Fruit fly (Drosophila melanogaster) whole organism, embryonic: ENCODE results near the gene Art9.

Experiments used
- Antp ChIP-seq: fragments of 200-800 bp; sonication (Bioruptor generic); optimal IDR thresholded peaks from 3 replicates; lab custom pipeline; 2016; ENCODE audit warnings: missing biosample characterization, missing genetic modification characterization
- Asciz ChIP-seq: fragments of 200-800 bp; sonication (Bioruptor generic); optimal IDR thresholded peaks from 2 replicates; lab custom pipeline; 2017; ENCODE audit warnings: missing biosample characterization, mild to moderate bottlenecking, missing genetic modification characterization, missing genetic modification reagents
- Atf3 ChIP-seq: fragments of 200-800 bp; sonication (Bioruptor generic); optimal IDR thresholded peaks from 3 replicates; lab custom pipeline; 2016; ENCODE audit warnings: missing biosample characterization, missing genetic modification characterization
- CG10462 ChIP-seq: fragments of 200-800 bp; sonication (Bioruptor generic); optimal IDR thresholded peaks from 2 replicates; lab custom pipeline; 2016; ENCODE audit warnings: missing biosample characterization, missing genetic modification characterization
- CG11695 ChIP-seq: fragments of 200-800 bp; sonication (Bioruptor generic); IDR thresholded peaks from 3 replicates; pipeline ENCODE4 v1.3.6; 2022; ENCODE audit warnings: missing biosample characterization, missing genetic modification characterization
- CG12155 ChIP-seq: fragments of 200-800 bp; sonication (Bioruptor generic); optimal IDR thresholded peaks from 3 replicates; lab custom pipeline; 2016; ENCODE audit warnings: missing biosample characterization, missing genetic modification characterization
- CG12659 ChIP-seq: fragments of 200-800 bp; sonication (Bioruptor generic); optimal IDR thresholded peaks from 3 replicates; lab custom pipeline; 2017; ENCODE audit warnings: mild to moderate bottlenecking, missing biosample characterization, missing genetic modification reagents, missing genetic modification characterization
- CG13624 ChIP-seq: fragments of 200-800 bp; sonication (Bioruptor generic); optimal IDR thresholded peaks from 2 replicates; lab custom pipeline; 2016; ENCODE audit warnings: missing biosample characterization, missing genetic modification characterization
- CG15073 ChIP-seq: fragments of 200-800 bp; sonication (Bioruptor generic); optimal IDR thresholded peaks from 2 replicates; lab custom pipeline; 2016; ENCODE audit warnings: missing biosample characterization, missing genetic modification characterization
- CG17359 ChIP-seq: fragments of 200-800 bp; sonication (Bioruptor generic); optimal IDR thresholded peaks from 3 replicates; lab custom pipeline; 2018; ENCODE audit warnings: missing biosample characterization, mild to moderate bottlenecking, missing genetic modification characterization, moderate library complexity
- CG17568 ChIP-seq: fragments of 200-800 bp; sonication (Bioruptor generic); optimal IDR thresholded peaks from 2 replicates; lab custom pipeline; 2018; ENCODE audit warnings: missing biosample characterization, mild to moderate bottlenecking, missing genetic modification characterization, moderate library complexity
- CG2116 ChIP-seq: fragments of 200-800 bp; sonication (Bioruptor generic); optimal IDR thresholded peaks from 3 replicates; lab custom pipeline; 2018; ENCODE audit warnings: missing biosample characterization, mild to moderate bottlenecking, missing genetic modification characterization
- CG2712 ChIP-seq: fragments of 200-800 bp; optimal IDR thresholded peaks from 3 replicates; lab custom pipeline; 2019; ENCODE audit warnings: missing biosample characterization, mild to moderate bottlenecking, missing genetic modification characterization, moderate library complexity
- CG3995 ChIP-seq: fragments of 200-800 bp; sonication (Bioruptor generic); optimal IDR thresholded peaks from 3 replicates; lab custom pipeline; 2016; ENCODE audit warnings: missing biosample characterization, missing genetic modification characterization
- CG4404 ChIP-seq: fragments of 200-800 bp; sonication (Bioruptor generic); IDR thresholded peaks from 2 replicates; pipeline ENCODE4 v1.3.6; 2022; ENCODE audit warnings: missing biosample characterization, missing genetic modification characterization
- CG4707 ChIP-seq: fragments of 200-800 bp; sonication (Bioruptor generic); optimal IDR thresholded peaks from 2 replicates; lab custom pipeline; 2018; ENCODE audit warnings: missing biosample characterization, mild to moderate bottlenecking, missing genetic modification characterization, moderate library complexity
- CG5180 ChIP-seq: fragments of 200-800 bp; sonication (Bioruptor generic); optimal IDR thresholded peaks from 3 replicates; lab custom pipeline; 2017; ENCODE audit warnings: missing biosample characterization, missing genetic modification characterization, mild to moderate bottlenecking, moderate library complexity, missing genetic modification reagents
- CG6254 ChIP-seq: fragments of 200-800 bp; sonication (Bioruptor generic); optimal IDR thresholded peaks from 3 replicates; lab custom pipeline; 2017; ENCODE audit warnings: mild to moderate bottlenecking, missing biosample characterization, missing genetic modification reagents, missing genetic modification characterization
- CG6813 ChIP-seq: fragments of 200-800 bp; sonication (Bioruptor generic); optimal IDR thresholded peaks from 2 replicates; lab custom pipeline; 2017; ENCODE audit warnings: missing biosample characterization, missing genetic modification characterization, mild to moderate bottlenecking, moderate library complexity, missing genetic modification reagents
- ERR ChIP-seq: fragments of 200-800 bp; sonication (Bioruptor generic); optimal IDR thresholded peaks from 2 replicates; lab custom pipeline; 2016; ENCODE audit warnings: missing biosample characterization, missing genetic modification characterization
- H15 ChIP-seq: fragments of 200-800 bp; sonication (Bioruptor generic); IDR thresholded peaks from 3 replicates; pipeline ENCODE4 v1.3.6; 2022; ENCODE audit warnings: missing biosample characterization, missing genetic modification characterization
- H2.0 ChIP-seq: fragments of 200-800 bp; sonication (Bioruptor generic); IDR thresholded peaks from 2 replicates; pipeline ENCODE4 v1.3.6; 2022; ENCODE audit warnings: missing biosample characterization, missing genetic modification characterization
- Hey ChIP-seq: fragments of 200-800 bp; sonication (Bioruptor generic); optimal IDR thresholded peaks from 3 replicates; lab custom pipeline; 2018; ENCODE audit warnings: missing biosample characterization, mild to moderate bottlenecking, missing genetic modification characterization
- Hmx ChIP-seq: fragments of 200-800 bp; sonication (Bioruptor generic); optimal IDR thresholded peaks from 2 replicates; lab custom pipeline; 2016; ENCODE audit warnings: missing biosample characterization, missing genetic modification characterization
- Hr3 ChIP-seq: fragments of 200-800 bp; sonication (Bioruptor generic); optimal IDR thresholded peaks from 3 replicates; lab custom pipeline; 2016; ENCODE audit warnings: missing biosample characterization, missing genetic modification characterization
- Hr51 ChIP-seq, 2 experiments: fragments of 200-800 bp; sonication (Bioruptor generic); optimal IDR thresholded peaks; 2 replicates in 1 of 2; 3 replicates in 1 of 2; lab custom pipeline; 2016 to 2018; ENCODE audit warnings: missing biosample characterization in 2 of 2, missing genetic modification characterization in 2 of 2, mild to moderate bottlenecking in 1 of 2, moderate library complexity in 1 of 2
- NC2α ChIP-seq: fragments of 200-800 bp; sonication (Bioruptor generic); optimal IDR thresholded peaks from 2 replicates; lab custom pipeline; 2016; ENCODE audit warnings: missing biosample characterization, missing genetic modification characterization
- Pdp1 ChIP-seq, 2 experiments: fragments of 200-800 bp; sonication (Bioruptor generic); optimal IDR thresholded peaks; 3 replicates each; lab custom pipeline; 2016; ENCODE audit warnings: missing biosample characterization in 2 of 2, missing genetic modification characterization in 2 of 2, mild to moderate bottlenecking in 1 of 2, moderate library complexity in 1 of 2
- Scr ChIP-seq: fragments of 200-800 bp; sonication (Bioruptor generic); IDR thresholded peaks from 2 replicates; pipeline ENCODE4 v1.3.6; 2022; ENCODE audit warnings: missing biosample characterization, missing genetic modification characterization; ENCODE audit not compliant: partially characterized antibody
- Sox102F ChIP-seq: fragments of 200-800 bp; sonication (Bioruptor generic); optimal IDR thresholded peaks from 2 replicates; lab custom pipeline; 2018; ENCODE audit warnings: missing biosample characterization, mild to moderate bottlenecking, missing genetic modification characterization, moderate library complexity
- Sry-δ ChIP-seq: fragments of 200-800 bp; sonication (Bioruptor generic); optimal IDR thresholded peaks from 2 replicates; lab custom pipeline; 2016; ENCODE audit warnings: missing biosample characterization, missing genetic modification characterization
- Ssrp ChIP-seq: fragments of 200-800 bp; sonication (Bioruptor generic); optimal IDR thresholded peaks from 2 replicates; lab custom pipeline; 2018; ENCODE audit warnings: missing biosample characterization, mild to moderate bottlenecking, missing genetic modification characterization, moderate library complexity
- ac ChIP-seq: fragments of 200-800 bp; sonication (Bioruptor generic); optimal IDR thresholded peaks from 3 replicates; lab custom pipeline; 2017; ENCODE audit warnings: missing biosample characterization, mild to moderate bottlenecking, missing genetic modification characterization
- bigmax ChIP-seq: fragments of 200-800 bp; sonication (Bioruptor generic); optimal IDR thresholded peaks from 2 replicates; lab custom pipeline; 2018; ENCODE audit warnings: missing biosample characterization, mild to moderate bottlenecking, missing genetic modification characterization
- chinmo ChIP-seq: fragments of 200-800 bp; sonication (Bioruptor generic); IDR thresholded peaks from 4 replicates; pipeline ENCODE4 v1.3.6; 2022; ENCODE audit warnings: missing biosample characterization, missing genetic modification characterization; ENCODE audit not compliant: partially characterized antibody
- crc ChIP-seq: fragments of 200-800 bp; sonication (Bioruptor generic); optimal IDR thresholded peaks from 2 replicates; lab custom pipeline; 2016; ENCODE audit warnings: missing biosample characterization, missing genetic modification characterization
- croc ChIP-seq: fragments of 200-800 bp; sonication (Bioruptor generic); conservative IDR thresholded peaks from 3 replicates; pipeline ENCODE4 v1.3.6; 2022; ENCODE audit warnings: missing biosample characterization, missing genetic modification characterization
- crp ChIP-seq, 2 experiments: fragments of 200-800 bp; sonication (Bioruptor generic); optimal IDR thresholded peaks; 2 replicates in 1 of 2; 3 replicates in 1 of 2; lab custom pipeline; 2017; ENCODE audit warnings: missing biosample characterization in 2 of 2, missing genetic modification characterization in 2 of 2, mild to moderate bottlenecking in 1 of 2, moderate library complexity in 1 of 2
- da ChIP-seq: fragments of 200-800 bp; sonication (Bioruptor generic); optimal IDR thresholded peaks from 2 replicates; lab custom pipeline; 2016; ENCODE audit warnings: missing biosample characterization, missing genetic modification characterization
- fru ChIP-seq: fragments of >200 bp; optimal IDR thresholded peaks from 2 replicates; lab custom pipeline; 2017
- gsb ChIP-seq: fragments of 200-800 bp; sonication (Bioruptor generic); IDR thresholded peaks from 2 replicates; pipeline ENCODE4 v1.3.6; 2022; ENCODE audit warnings: missing biosample characterization, missing genetic modification characterization
- pb ChIP-seq: fragments of 200-800 bp; sonication (Bioruptor generic); optimal IDR thresholded peaks from 3 replicates; lab custom pipeline; 2016; ENCODE audit warnings: missing biosample characterization, missing genetic modification characterization
- pros ChIP-seq: fragments of 200-800 bp; sonication (Bioruptor generic); optimal IDR thresholded peaks from 3 replicates; lab custom pipeline; 2019; ENCODE audit warnings: missing biosample characterization, mild to moderate bottlenecking, missing genetic modification characterization, moderate library complexity
- ro ChIP-seq: fragments of 200-800 bp; sonication (Bioruptor generic); IDR thresholded peaks from 2 replicates; pipeline ENCODE4 v1.3.6; 2022; ENCODE audit warnings: missing biosample characterization, missing genetic modification characterization
- run ChIP-seq: fragments of 200-800 bp; sonication (Bioruptor generic); optimal IDR thresholded peaks from 3 replicates; lab custom pipeline; 2018; ENCODE audit warnings: missing biosample characterization, mild to moderate bottlenecking, missing genetic modification characterization
- slou ChIP-seq: fragments of 200-800 bp; sonication (Bioruptor generic); optimal IDR thresholded peaks from 3 replicates; lab custom pipeline; 2016; ENCODE audit warnings: missing biosample characterization, missing genetic modification characterization
- sob ChIP-seq: fragments of 200-800 bp; sonication (Bioruptor generic); IDR thresholded peaks from 2 replicates; pipeline ENCODE4 v1.3.6; 2022; ENCODE audit warnings: missing biosample characterization, missing genetic modification characterization
- ssp ChIP-seq: fragments of 200-800 bp; sonication (Bioruptor generic); IDR thresholded peaks from 2 replicates; pipeline ENCODE4 v1.3.6; 2022; ENCODE audit warnings: missing biosample characterization, missing genetic modification characterization
- wor ChIP-seq: fragments of 200-800 bp; sonication (Bioruptor generic); IDR thresholded peaks from 2 replicates; pipeline ENCODE4 v1.3.6; 2022; ENCODE audit warnings: missing biosample characterization, missing genetic modification characterization

Art9 gene

dm6 chr3R:13907355-13908105 lies 35.7 kb downstream of the Art9 start (continued):
- peak; percentile 34 for TF ChIP-seq CG4707
- no peak for TF ChIP-seq crc
- no peak for TF ChIP-seq gsb (GFP tag; lab: Robert Waterston, UW)
- no peak for TF ChIP-seq chinmo (GFP tag; lab: Robert Waterston, UW)
- TF ChIP-seq Asciz (GFP tag; lab: Kevin White, UChicago), result no peak
- no peak for TF ChIP-seq ro (GFP tag; lab: Robert Waterston, UW)
- no peak for TF ChIP-seq bigmax
- TF ChIP-seq CG5180, result no peak
- TF ChIP-seq pros (GFP tag; lab: Kevin White, UChicago), result no peak
- peak; percentile 46; the same call in 1 of the 3 replicates for TF ChIP-seq CG11695
- TF ChIP-seq Sry-δ (GFP tag; lab: Kevin White, UChicago), result no peak
- TF ChIP-seq CG4404 (GFP tag; lab: Robert Waterston, UW), result no peak
- TF ChIP-seq sob (GFP tag; lab: Robert Waterston, UW), result peak; percentile 8; the same call in 1 of the 2 replicates
- no peak for TF ChIP-seq NC2α (GFP tag; lab: Kevin White, UChicago)
- TF ChIP-seq crp (GFP tag; optimal IDR thresholded peaks at IDR 0.05; lab: Kevin White, UChicago), result no peak
- TF ChIP-seq croc, result 0 out of 3 replicates have a peak, but pooled peaks have one; percentile 15
- no peak for TF ChIP-seq da (GFP tag; lab: Kevin White, UChicago)
- peak; percentile 7 for TF ChIP-seq run (tag; lab: Kevin White, UChicago)
- TF ChIP-seq CG6254, result no peak
- TF ChIP-seq H2.0 (GFP tag; lab: Robert Waterston, UW), result peak; percentile 52; the same call in 1 of the 2 replicates
- peak; percentile 42; the same call in 1 of the 3 replicates for TF ChIP-seq H15 (GFP tag; lab: Robert Waterston, UW)
- TF ChIP-seq Pdp1 (GFP tag; optimal IDR thresholded peaks at IDR 0.05; lab: Kevin White, UChicago), result no peak
- TF ChIP-seq Antp (GFP tag; lab: Kevin White, UChicago), result no peak
- TF ChIP-seq CG12155 (GFP tag; lab: Kevin White, UChicago), result no peak
- 0 out of 2 replicates have a peak, but pooled peaks have one; percentile 8 for TF ChIP-seq ssp (GFP tag; lab: Robert Waterston, UW)
- TF ChIP-seq Hey (tag; lab: Kevin White, UChicago), result no peak
- TF ChIP-seq Hr3 (GFP tag; lab: Kevin White, UChicago), result no peak
- no peak for TF ChIP-seq Hmx (GFP tag; lab: Kevin White, UChicago)
- no peak for TF ChIP-seq slou (GFP tag; lab: Kevin White, UChicago)
- peak in 1 of 2 experiments; percentile 66 for TF ChIP-seq Hr51 (GFP tag; optimal IDR thresholded peaks at IDR 0.05; lab: Kevin White, UChicago)
- TF ChIP-seq CG10462, result no peak
- peak; percentile 78 for TF ChIP-seq Sox102F (GFP tag; lab: Kevin White, UChicago)
- TF ChIP-seq CG17568, result no peak
- no peak for TF ChIP-seq Scr
- no peak for TF ChIP-seq CG3995
- TF ChIP-seq CG13624 (GFP tag; lab: Kevin White, UChicago), result no peak
- TF ChIP-seq CG12659 (GFP tag; lab: Kevin White, UChicago), result no peak
- peak; percentile 51 for TF ChIP-seq CG17359
- no peak for TF ChIP-seq ERR (GFP tag; lab: Kevin White, UChicago)
- no peak for TF ChIP-seq CG6813 (GFP tag; lab: Kevin White, UChicago)
- peak; percentile 45 for TF ChIP-seq Ssrp (tag; lab: Kevin White, UChicago)
- TF ChIP-seq Atf3, result no peak
- no peak for TF ChIP-seq pb (GFP tag; lab: Kevin White, UChicago)
- no peak for TF ChIP-seq fru (lab: Kevin White, UChicago)
- peak; percentile 75 for TF ChIP-seq CG2712 (tag; lab: Kevin White, UChicago)
- TF ChIP-seq CG2116 (GFP tag; lab: Kevin White, UChicago), result no peak
- TF ChIP-seq wor (GFP tag; lab: Robert Waterston, UW), result peak; percentile 56
- TF ChIP-seq ac (GFP tag; lab: Kevin White, UChicago), result no peak
- TF ChIP-seq CG15073 (GFP tag; lab: Kevin White, UChicago), result no peak
